Worm (Caenorhabditis elegans) whole organism, L2 larva: ENCODE data around the gene W08A12.2.
A peak's percentile ranks its signal among the peaks of the same experiment; 100 is the strongest.

Experiments used
- C34F6.9 ChIP-seq: fragments of 150-350 bp; optimal IDR thresholded peaks from 2 replicates; lab custom pipeline; 2014; ENCODE audit warnings: missing biosample characterization, missing genetic modification characterization
- F13H6.1 ChIP-seq: sonication (generic microtip); optimal IDR thresholded peaks from 2 replicates; lab custom pipeline; 2016; ENCODE audit warnings: missing genetic modification characterization, missing compliant biosample characterization
- R02D3.7 ChIP-seq: fragments of 150-350 bp; optimal IDR thresholded peaks from 2 replicates; lab custom pipeline; 2014; ENCODE audit warnings: missing biosample characterization, missing genetic modification characterization
- ZK546.5 ChIP-seq: sonication (generic microtip); optimal IDR thresholded peaks from 2 replicates; lab custom pipeline; 2017; ENCODE audit warnings: missing biosample characterization, missing genetic modification characterization
- aly-2 ChIP-seq: fragments of 150-350 bp; optimal IDR thresholded peaks from 2 replicates; lab custom pipeline; 2014; ENCODE audit warnings: missing biosample characterization, missing genetic modification characterization
- ama-1 ChIP-seq: fragments of 150-350 bp; optimal IDR thresholded peaks from 2 replicates; lab custom pipeline; 2018; ENCODE audit warnings: inconsistent platforms
- blmp-1 ChIP-seq: sonication (generic microtip); optimal IDR thresholded peaks from 2 replicates; lab custom pipeline; 2017; ENCODE audit warnings: missing genetic modification characterization, mild to moderate bottlenecking, missing compliant biosample characterization, antibody characterized with exemption, moderate library complexity; ENCODE audit not compliant: insufficient read depth
- ceh-16 ChIP-seq: fragments of 150-350 bp; optimal IDR thresholded peaks from 2 replicates; lab custom pipeline; 2014; ENCODE audit warnings: missing biosample characterization, missing genetic modification characterization
- egl-27 ChIP-seq: sonication (generic microtip); optimal IDR thresholded peaks from 3 replicates; lab custom pipeline; 2017; ENCODE audit warnings: missing biosample characterization, missing genetic modification reagents, missing genetic modification characterization
- elt-1 ChIP-seq: fragments of 150-350 bp; optimal IDR thresholded peaks from 2 replicates; lab custom pipeline; 2014; ENCODE audit warnings: missing biosample characterization, missing genetic modification characterization
- elt-3 ChIP-seq: sonication (generic microtip); optimal IDR thresholded peaks from 2 replicates; lab custom pipeline; 2017; ENCODE audit warnings: missing biosample characterization, missing genetic modification characterization
- fos-1 ChIP-seq: fragments of 150-350 bp; optimal IDR thresholded peaks from 2 replicates; lab custom pipeline; 2014; ENCODE audit warnings: missing biosample characterization, missing genetic modification characterization
- lin-11 ChIP-seq: fragments of 150-350 bp; sonication (generic microtip); optimal IDR thresholded peaks from 2 replicates; lab custom pipeline; 2014; ENCODE audit warnings: missing biosample characterization, missing genetic modification characterization, inconsistent platforms, mixed read lengths
- lin-13 ChIP-seq: fragments of 150-350 bp; optimal IDR thresholded peaks from 2 replicates; lab custom pipeline; 2014; ENCODE audit warnings: missing biosample characterization, missing genetic modification reagents, missing genetic modification characterization
- mab-5 ChIP-seq: fragments of 150-350 bp; optimal IDR thresholded peaks from 2 replicates; lab custom pipeline; 2014; ENCODE audit warnings: missing biosample characterization, missing genetic modification characterization
- mbf-1 ChIP-seq: sonication (generic microtip); optimal IDR thresholded peaks from 2 replicates; lab custom pipeline; 2017; ENCODE audit warnings: missing biosample characterization, missing genetic modification characterization
- mdl-1 ChIP-seq, 2 experiments: fragments of 150-350 bp in 1 of 2; sonication (generic microtip) in 1 of 2; optimal IDR thresholded peaks; 2 replicates each; lab custom pipeline; 2017; ENCODE audit warnings: missing biosample characterization in 2 of 2, missing genetic modification characterization in 2 of 2
- nhr-10 ChIP-seq: sonication (generic microtip); optimal IDR thresholded peaks from 2 replicates; lab custom pipeline; 2017; ENCODE audit warnings: missing biosample characterization, missing genetic modification characterization
- nhr-11 ChIP-seq: fragments of 150-350 bp; optimal IDR thresholded peaks from 2 replicates; lab custom pipeline; 2014; ENCODE audit warnings: missing biosample characterization, missing genetic modification characterization
- nhr-129 ChIP-seq: fragments of 150-350 bp; optimal IDR thresholded peaks from 2 replicates; lab custom pipeline; 2014; ENCODE audit warnings: missing biosample characterization, missing genetic modification characterization
- nhr-21 ChIP-seq: fragments of 150-350 bp; optimal IDR thresholded peaks from 2 replicates; lab custom pipeline; 2014; ENCODE audit warnings: missing biosample characterization, missing genetic modification characterization
- nhr-237 ChIP-seq: fragments of 150-350 bp; optimal IDR thresholded peaks from 2 replicates; lab custom pipeline; 2014; ENCODE audit warnings: missing biosample characterization, missing genetic modification characterization
- nhr-25 ChIP-seq: fragments of 150-350 bp; sonication (generic microtip); optimal IDR thresholded peaks from 3 replicates; lab custom pipeline; 2014; ENCODE audit warnings: missing biosample characterization, missing genetic modification characterization
- nhr-77 ChIP-seq: fragments of 150-350 bp; optimal IDR thresholded peaks from 2 replicates; lab custom pipeline; 2014; ENCODE audit warnings: missing biosample characterization, missing genetic modification characterization
- sem-4 ChIP-seq: fragments of 150-350 bp; optimal IDR thresholded peaks from 2 replicates; lab custom pipeline; 2014; ENCODE audit warnings: missing biosample characterization, missing genetic modification reagents, missing genetic modification characterization
- skn-1 ChIP-seq: sonication (generic microtip); optimal IDR thresholded peaks from 2 replicates; lab custom pipeline; 2017; ENCODE audit warnings: missing biosample characterization, missing genetic modification characterization
- sma-9 ChIP-seq, 2 experiments: fragments of 150-350 bp in 1 of 2; sonication (generic microtip) in 1 of 2; optimal IDR thresholded peaks; 2 replicates each; lab custom pipeline; 2014 to 2016; ENCODE audit warnings: missing genetic modification characterization in 2 of 2, mild to moderate bottlenecking in 1 of 2, missing biosample characterization in 1 of 2, missing compliant biosample characterization in 1 of 2, missing genetic modification reagents in 1 of 2, moderate library complexity in 1 of 2
- snpc-4 ChIP-seq: fragments of 150-350 bp; optimal IDR thresholded peaks from 2 replicates; lab custom pipeline; 2014; ENCODE audit warnings: missing biosample characterization, missing genetic modification characterization
- unc-39 ChIP-seq: fragments of 150-350 bp; optimal IDR thresholded peaks from 2 replicates; lab custom pipeline; 2014; ENCODE audit warnings: missing biosample characterization, missing genetic modification characterization
- unc-55 ChIP-seq: fragments of 150-350 bp; sonication (generic microtip); optimal IDR thresholded peaks from 3 replicates; lab custom pipeline; 2014; ENCODE audit warnings: missing biosample characterization, missing genetic modification reagents, missing genetic modification characterization
- unc-62 ChIP-seq: fragments of 150-350 bp; optimal IDR thresholded peaks from 2 replicates; lab custom pipeline; 2014; ENCODE audit warnings: missing biosample characterization, missing genetic modification reagents, missing genetic modification characterization
- zag-1 ChIP-seq: fragments of 150-350 bp; optimal IDR thresholded peaks from 2 replicates; lab custom pipeline; 2014; ENCODE audit warnings: missing biosample characterization, missing genetic modification characterization
- ztf-4 ChIP-seq: fragments of 150-350 bp; optimal IDR thresholded peaks from 2 replicates; lab custom pipeline; 2014; ENCODE audit warnings: missing biosample characterization, missing genetic modification characterization

Gene W08A12.2

DNA sequence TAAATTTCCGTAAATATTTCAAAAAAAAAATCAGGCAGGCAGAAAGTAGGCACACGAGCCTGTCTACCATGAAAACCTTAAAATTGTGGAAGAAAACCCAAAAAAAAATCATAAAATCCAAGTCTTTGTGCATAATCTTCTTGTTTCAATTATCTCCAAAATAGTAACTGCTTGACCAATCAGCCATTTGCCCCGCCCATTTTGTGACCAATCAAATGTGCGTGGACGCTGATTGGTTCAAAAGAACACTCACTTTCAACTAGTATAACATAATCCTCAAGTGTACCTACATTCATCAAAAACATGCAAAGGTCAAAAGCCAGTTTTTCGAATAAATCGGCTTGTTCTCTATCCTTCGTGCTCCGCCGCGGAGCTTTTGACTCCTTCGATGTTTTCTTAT lies 7.2 kb downstream of the W08A12.2 start:
- TF ChIP-seq ama-1 (lab: Kevin White, UChicago), result no peak

DNA sequence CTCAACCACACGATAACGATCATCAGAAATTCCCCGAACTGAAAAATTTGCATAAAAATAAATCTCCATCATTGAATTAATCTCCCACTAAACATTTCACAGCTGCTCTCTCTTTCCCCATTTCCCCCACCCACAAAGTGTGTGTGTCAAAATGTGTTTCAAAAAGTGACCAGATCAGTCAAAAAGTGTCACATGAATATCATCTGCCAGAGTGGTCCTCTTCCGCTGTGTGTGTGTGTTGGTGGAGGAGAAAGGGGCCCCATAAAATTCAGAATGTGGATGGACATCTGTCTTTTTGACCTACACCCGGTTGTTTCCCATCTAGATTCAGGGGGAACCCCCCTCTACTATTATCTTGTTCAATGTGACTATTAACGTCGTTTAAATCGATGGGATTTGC lies 8.5 kb downstream of the W08A12.2 start:
- peak; percentile 32 for TF ChIP-seq C34F6.9 (tag; lab: Kevin White, UChicago)
- TF ChIP-seq lin-13 (GFP tag; lab: Kevin White, UChicago), result no peak
- TF ChIP-seq egl-27 (tag; lab: Kevin White, UChicago), result no peak
- peak; percentile 55 for TF ChIP-seq mab-5 (tag; lab: Kevin White, UChicago)
- TF ChIP-seq aly-2 (tag; lab: Kevin White, UChicago), result no peak
- no peak for TF ChIP-seq nhr-25 (tag; lab: Kevin White, UChicago)
- TF ChIP-seq sma-9 (GFP tag; optimal IDR thresholded peaks at IDR 0.05; lab: Kevin White, UChicago), result peak; percentile 24
- TF ChIP-seq sma-9 (tag; optimal IDR thresholded peaks at IDR 0.05; lab: Kevin White, UChicago), result no peak
- peak; percentile 56 for TF ChIP-seq nhr-129 (tag; lab: Kevin White, UChicago)
- TF ChIP-seq elt-3 (tag; lab: Kevin White, UChicago), result no peak
- no peak for TF ChIP-seq ama-1 (lab: Kevin White, UChicago)
- peak; percentile 57 for TF ChIP-seq F13H6.1 (tag; lab: Kevin White, UChicago)
- no peak for TF ChIP-seq mdl-1 (tag; optimal IDR thresholded peaks at IDR 0.05; lab: Kevin White, UChicago)
- TF ChIP-seq, all 48 proteins: peak for 5

- no peak for TF ChIP-seq fos-1
- TF ChIP-seq ztf-4 (tag; lab: Kevin White, UChicago), result no peak
- TF ChIP-seq sem-4, result no peak
- no peak for TF ChIP-seq zag-1 (tag; lab: Kevin White, UChicago)
- TF ChIP-seq F13H6.1 (tag; lab: Kevin White, UChicago), result no peak
- TF ChIP-seq aly-2 (tag; lab: Kevin White, UChicago), result no peak
- no peak for TF ChIP-seq C34F6.9 (tag; lab: Kevin White, UChicago)
- TF ChIP-seq lin-11 (tag; lab: Kevin White, UChicago), result no peak
- TF ChIP-seq mdl-1 (tag; optimal IDR thresholded peaks at IDR 0.05; lab: Kevin White, UChicago), result no peak
- TF ChIP-seq elt-3 (tag; lab: Kevin White, UChicago), result no peak
- TF ChIP-seq egl-27 (tag; lab: Kevin White, UChicago), result no peak
- TF ChIP-seq ceh-16, result no peak
- no peak for TF ChIP-seq mbf-1 (tag; lab: Kevin White, UChicago)
- TF ChIP-seq nhr-21 (tag; lab: Kevin White, UChicago), result no peak
- TF ChIP-seq nhr-10 (tag; lab: Kevin White, UChicago), result no peak
- no peak for TF ChIP-seq elt-1
Measured at ce11 chrV:3673080-3673479, 12.6 kb downstream of the W08A12.2 start, which contains the start of gene pals-33. Gene pals-33, plus strand, starts transcription at chrV:3673380.

ce11 chrV:3670499-3670898 lies 15.2 kb downstream of the W08A12.2 start, which contains the start of gene Y39H10B.3:
Gene Y39H10B.3, plus strand, starts transcription at chrV:3670799.
- no peak for TF ChIP-seq nhr-10 (tag; lab: Kevin White, UChicago)
- TF ChIP-seq snpc-4 (tag; lab: Kevin White, UChicago), result no peak
- TF ChIP-seq unc-62, result no peak
- no peak for TF ChIP-seq nhr-77 (tag; lab: Kevin White, UChicago)

ce11 chrV:3668464-3668863 lies 17.2 kb downstream of the W08A12.2 start, which contains the start of gene Y39H10B.2:
Gene Y39H10B.2, plus strand, starts transcription at chrV:3668764.
- TF ChIP-seq nhr-237 (tag; lab: Kevin White, UChicago) (no peak), unc-55 (no peak), nhr-11 (tag; lab: Kevin White, UChicago) (no peak), blmp-1 (tag; lab: Kevin White, UChicago) (no peak), nhr-25 (tag; lab: Kevin White, UChicago) (no peak), ZK546.5 (no peak), R02D3.7 (tag; lab: Kevin White, UChicago) (no peak)

ce11 chrV:3666887-3667286 lies 18.8 kb downstream of the W08A12.2 start, which contains the start of gene str-113:
Gene str-113, minus strand, starts transcription at chrV:3666987.
- TF ChIP-seq snpc-4 (tag; lab: Kevin White, UChicago) (no peak), blmp-1 (tag; lab: Kevin White, UChicago) (no peak), lin-13 (GFP tag; lab: Kevin White, UChicago) (no peak), nhr-129 (tag; lab: Kevin White, UChicago) (no peak), unc-39 (tag; lab: Kevin White, UChicago) (no peak), nhr-11 (tag; lab: Kevin White, UChicago) (no peak), skn-1 (tag; lab: Kevin White, UChicago) (no peak)
